Fruit fly (Drosophila melanogaster) whole organism, embryonic: ENCODE data around the gene CG43059.

Experiments
- Abd-B ChIP-seq: fragments of 200-800 bp; sonication (Bioruptor generic); optimal IDR thresholded peaks from 2 replicates; lab custom pipeline; 2018; ENCODE audit warnings: missing biosample characterization, mild to moderate bottlenecking, missing genetic modification characterization, moderate library complexity
- Ada2b ChIP-seq: fragments of 200-800 bp; sonication (Bioruptor generic); IDR thresholded peaks from 2 replicates; pipeline ENCODE4 v1.3.6; 2022; ENCODE audit warnings: missing biosample characterization, missing genetic modification characterization
- Atf-2 ChIP-seq: fragments of 200-800 bp; sonication (Bioruptor generic); optimal IDR thresholded peaks from 2 replicates; lab custom pipeline; 2016; ENCODE audit warnings: missing biosample characterization, missing genetic modification characterization
- B-H1 ChIP-seq: fragments of 200-800 bp; sonication (Bioruptor generic); IDR thresholded peaks from 3 replicates; pipeline ENCODE4 v1.3.6; 2022; ENCODE audit warnings: missing biosample characterization, missing genetic modification characterization
- C15 ChIP-seq: fragments of 200-800 bp; sonication (Bioruptor generic); IDR thresholded peaks from 3 replicates; pipeline ENCODE4 v1.3.6; 2022; ENCODE audit warnings: missing biosample characterization, missing genetic modification characterization
- CG10209 ChIP-seq: fragments of 200-800 bp; sonication (Bioruptor generic); optimal IDR thresholded peaks from 3 replicates; lab custom pipeline; 2017; ENCODE audit warnings: missing biosample characterization, mild to moderate bottlenecking, missing genetic modification characterization, missing genetic modification reagents
- CG10321 ChIP-seq: fragments of 200-800 bp; sonication (Bioruptor generic); IDR thresholded peaks from 2 replicates; pipeline ENCODE4 v1.3.6; 2022; ENCODE audit warnings: missing biosample characterization, missing genetic modification characterization
- CG11696 ChIP-seq: fragments of 200-800 bp; sonication (Bioruptor generic); IDR thresholded peaks from 2 replicates; pipeline ENCODE4 v1.3.6; 2022; ENCODE audit warnings: missing biosample characterization, missing genetic modification characterization
- CG12219 ChIP-seq: fragments of 200-800 bp; sonication (Bioruptor generic); optimal IDR thresholded peaks from 3 replicates; lab custom pipeline; 2018; ENCODE audit warnings: missing biosample characterization, mild to moderate bottlenecking, missing genetic modification characterization
- CG12236 ChIP-seq: fragments of 200-800 bp; sonication (Bioruptor generic); optimal IDR thresholded peaks from 2 replicates; lab custom pipeline; 2016; ENCODE audit warnings: missing biosample characterization, missing genetic modification characterization
- CG1529 ChIP-seq: fragments of 200-800 bp; sonication (Bioruptor generic); optimal IDR thresholded peaks from 3 replicates; lab custom pipeline; 2018; ENCODE audit warnings: missing biosample characterization, missing genetic modification characterization
- CG18262 ChIP-seq: fragments of 200-800 bp; optimal IDR thresholded peaks from 3 replicates; lab custom pipeline; 2019; ENCODE audit warnings: missing biosample characterization, mild to moderate bottlenecking, missing genetic modification characterization, moderate library complexity
- CG18619 ChIP-seq: fragments of 200-800 bp; sonication (Bioruptor generic); optimal IDR thresholded peaks from 3 replicates; lab custom pipeline; 2017; ENCODE audit warnings: missing biosample characterization, mild to moderate bottlenecking, missing genetic modification characterization
- CG2129 ChIP-seq: fragments of 200-800 bp; sonication (Bioruptor generic); IDR thresholded peaks from 2 replicates; pipeline ENCODE4 v1.3.6; 2022; ENCODE audit warnings: missing biosample characterization, missing genetic modification characterization; ENCODE audit not compliant: partially characterized antibody
- CG30403 ChIP-seq: fragments of 200-800 bp; sonication (Bioruptor generic); optimal IDR thresholded peaks from 3 replicates; lab custom pipeline; 2016; ENCODE audit warnings: missing biosample characterization, missing genetic modification characterization
- CG31224 ChIP-seq: fragments of 200-800 bp; sonication (Bioruptor generic); IDR thresholded peaks from 2 replicates; pipeline ENCODE4 v1.3.6; 2022; ENCODE audit warnings: missing biosample characterization, missing genetic modification characterization
- CG3726 ChIP-seq: fragments of 200-800 bp; sonication (Bioruptor generic); IDR thresholded peaks from 3 replicates; pipeline ENCODE4, ENCODE4 v1.3.6; 2022; ENCODE audit warnings: missing biosample characterization, missing genetic modification characterization
- CG4424 ChIP-seq: fragments of 200-800 bp; sonication (Bioruptor generic); optimal IDR thresholded peaks from 3 replicates; lab custom pipeline; 2016; ENCODE audit warnings: missing biosample characterization, missing genetic modification characterization
- CG7271 ChIP-seq: fragments of 200-800 bp; sonication (Bioruptor generic); optimal IDR thresholded peaks from 2 replicates; lab custom pipeline; 2018; ENCODE audit warnings: missing biosample characterization, mild to moderate bottlenecking, missing genetic modification characterization, moderate library complexity
- CG7839 ChIP-seq: fragments of 200-800 bp; sonication (Bioruptor generic); optimal IDR thresholded peaks from 3 replicates; lab custom pipeline; 2018; ENCODE audit warnings: missing biosample characterization, mild to moderate bottlenecking, missing genetic modification characterization, moderate library complexity
- CG7987 ChIP-seq: fragments of 200-800 bp; sonication (Bioruptor generic); optimal IDR thresholded peaks from 2 replicates; lab custom pipeline; 2018; ENCODE audit warnings: missing biosample characterization, mild to moderate bottlenecking, missing genetic modification characterization, moderate library complexity
- CG9817 ChIP-seq: fragments of 200-800 bp; sonication (Bioruptor generic); optimal IDR thresholded peaks from 2 replicates; lab custom pipeline; 2018; ENCODE audit warnings: missing biosample characterization, mild to moderate bottlenecking, missing genetic modification characterization, moderate library complexity
- CHES-1-like ChIP-seq: fragments of 200-800 bp; sonication (Bioruptor generic); optimal IDR thresholded peaks from 2 replicates; lab custom pipeline; 2016; ENCODE audit warnings: missing biosample characterization, missing genetic modification characterization
- Drgx ChIP-seq: fragments of 200-800 bp; sonication (Bioruptor generic); IDR thresholded peaks from 2 replicates; pipeline ENCODE4 v1.3.6; 2022; ENCODE audit warnings: missing biosample characterization, missing genetic modification characterization
- Hmx ChIP-seq: fragments of 200-800 bp; sonication (Bioruptor generic); optimal IDR thresholded peaks from 2 replicates; lab custom pipeline; 2016; ENCODE audit warnings: missing biosample characterization, missing genetic modification characterization
- Hr51 ChIP-seq, 2 experiments: fragments of 200-800 bp; sonication (Bioruptor generic); optimal IDR thresholded peaks; 2 replicates in 1 of 2; 3 replicates in 1 of 2; lab custom pipeline; 2016 to 2018; ENCODE audit warnings: missing biosample characterization in 2 of 2, missing genetic modification characterization in 2 of 2, mild to moderate bottlenecking in 1 of 2, moderate library complexity in 1 of 2
- Lpt ChIP-seq: fragments of >200 bp; optimal IDR thresholded peaks from 2 replicates; lab custom pipeline; 2018; ENCODE audit warnings: missing biosample characterization, missing genetic modification characterization
- Mes4 ChIP-seq: fragments of 200-800 bp; sonication (Bioruptor generic); optimal IDR thresholded peaks from 2 replicates; lab custom pipeline; 2016; ENCODE audit warnings: missing biosample characterization, missing genetic modification characterization
- Oaz ChIP-seq: fragments of 200-800 bp; sonication (Bioruptor generic); IDR thresholded peaks from 2 replicates; pipeline ENCODE4 v1.3.6; 2022; ENCODE audit warnings: missing biosample characterization, missing genetic modification characterization
- Optix ChIP-seq: fragments of 200-800 bp; sonication (Bioruptor generic); IDR thresholded peaks from 3 replicates; pipeline ENCODE4 v1.3.6; 2022; ENCODE audit warnings: missing biosample characterization, missing genetic modification characterization
- Spps ChIP-seq: fragments of 200-800 bp; sonication (Bioruptor generic); optimal IDR thresholded peaks from 2 replicates; lab custom pipeline; 2018; ENCODE audit warnings: missing biosample characterization, mild to moderate bottlenecking, missing genetic modification characterization
- TFAM ChIP-seq: fragments of 200-800 bp; sonication (Bioruptor generic); optimal IDR thresholded peaks from 2 replicates; lab custom pipeline; 2017; ENCODE audit warnings: missing biosample characterization, missing genetic modification characterization, inconsistent platforms
- br ChIP-seq: fragments of >200 bp; optimal IDR thresholded peaks from 2 replicates; lab custom pipeline; 2017
- danr ChIP-seq: fragments of 200-800 bp; sonication (Bioruptor generic); IDR thresholded peaks from 2 replicates; pipeline ENCODE4 v1.3.6; 2022; ENCODE audit warnings: missing biosample characterization, missing genetic modification characterization
- dati ChIP-seq: fragments of 200-800 bp; sonication (Bioruptor generic); IDR thresholded peaks from 2 replicates; pipeline ENCODE4 v1.3.6; 2022; ENCODE audit warnings: missing biosample characterization, missing genetic modification characterization
- dmrt99B ChIP-seq: fragments of 200-800 bp; sonication (Bioruptor generic); optimal IDR thresholded peaks from 2 replicates; lab custom pipeline; 2018; ENCODE audit warnings: missing biosample characterization, mild to moderate bottlenecking, missing genetic modification characterization, moderate library complexity
- fd64A ChIP-seq: fragments of 200-800 bp; sonication (Bioruptor generic); optimal IDR thresholded peaks from 3 replicates; lab custom pipeline; 2018; ENCODE audit warnings: missing biosample characterization, mild to moderate bottlenecking, missing genetic modification characterization
- fu2 ChIP-seq: fragments of 200-800 bp; sonication (Bioruptor generic); optimal IDR thresholded peaks from 2 replicates; lab custom pipeline; 2016; ENCODE audit warnings: missing biosample characterization, missing genetic modification characterization
- gcm ChIP-seq: fragments of 200-800 bp; sonication (Bioruptor generic); optimal IDR thresholded peaks from 2 replicates; lab custom pipeline; 2019; ENCODE audit warnings: missing biosample characterization, mild to moderate bottlenecking, missing genetic modification characterization, moderate library complexity
- gro ChIP-seq: fragments of 200-800 bp; sonication (Bioruptor generic); optimal IDR thresholded peaks from 2 replicates; lab custom pipeline; 2016; ENCODE audit warnings: missing biosample characterization, missing genetic modification characterization
- lola ChIP-seq, 3 experiments: fragments of >200 bp in 2 of 3; fragments of 200-800 bp in 1 of 3; sonication (Bioruptor generic) in 1 of 3; optimal IDR thresholded peaks; 2 replicates each; lab custom pipeline; 2017 to 2019; ENCODE audit warnings: missing biosample characterization in 3 of 3, missing genetic modification characterization in 3 of 3, mild to moderate bottlenecking in 1 of 3, moderate library complexity in 1 of 3
- luna ChIP-seq: fragments of 200-800 bp; sonication (Bioruptor generic); optimal IDR thresholded peaks from 2 replicates; lab custom pipeline; 2016; ENCODE audit warnings: missing biosample characterization, missing genetic modification characterization
- otp ChIP-seq: fragments of 200-800 bp; sonication (Bioruptor generic); IDR thresholded peaks from 3 replicates; pipeline ENCODE4, ENCODE4 v1.3.6; 2022; ENCODE audit warnings: missing biosample characterization, missing genetic modification characterization
- p53 ChIP-seq: fragments of 200-800 bp; sonication (Bioruptor generic); optimal IDR thresholded peaks from 2 replicates; lab custom pipeline; 2016; ENCODE audit warnings: missing biosample characterization, missing genetic modification characterization
- pum ChIP-seq: fragments of 200-800 bp; sonication (Bioruptor generic); optimal IDR thresholded peaks from 2 replicates; lab custom pipeline; 2016; ENCODE audit warnings: missing biosample characterization, missing genetic modification characterization
- sd ChIP-seq: fragments of 200-800 bp; sonication (Bioruptor generic); optimal IDR thresholded peaks from 3 replicates; lab custom pipeline; 2018; ENCODE audit warnings: missing biosample characterization, mild to moderate bottlenecking, missing genetic modification characterization, moderate library complexity
- sens ChIP-seq: fragments of 200-800 bp; sonication (Bioruptor generic); peaks from one replicate; lab custom pipeline; 2016; ENCODE audit warnings: missing biosample characterization, missing genetic modification characterization
- ssp ChIP-seq: fragments of 200-800 bp; sonication (Bioruptor generic); IDR thresholded peaks from 2 replicates; pipeline ENCODE4 v1.3.6; 2022; ENCODE audit warnings: missing biosample characterization, missing genetic modification characterization
- vfl ChIP-seq: fragments of 200-800 bp; sonication (Bioruptor generic); optimal IDR thresholded peaks from 2 replicates; lab custom pipeline; 2016; ENCODE audit warnings: missing biosample characterization, missing genetic modification characterization
- vvl ChIP-seq: fragments of 200-800 bp; sonication (Bioruptor generic); IDR thresholded peaks from 2 replicates; pipeline ENCODE4 v1.3.6; 2022; ENCODE audit warnings: missing biosample characterization, missing genetic modification characterization

CG43059 gene

DNA sequence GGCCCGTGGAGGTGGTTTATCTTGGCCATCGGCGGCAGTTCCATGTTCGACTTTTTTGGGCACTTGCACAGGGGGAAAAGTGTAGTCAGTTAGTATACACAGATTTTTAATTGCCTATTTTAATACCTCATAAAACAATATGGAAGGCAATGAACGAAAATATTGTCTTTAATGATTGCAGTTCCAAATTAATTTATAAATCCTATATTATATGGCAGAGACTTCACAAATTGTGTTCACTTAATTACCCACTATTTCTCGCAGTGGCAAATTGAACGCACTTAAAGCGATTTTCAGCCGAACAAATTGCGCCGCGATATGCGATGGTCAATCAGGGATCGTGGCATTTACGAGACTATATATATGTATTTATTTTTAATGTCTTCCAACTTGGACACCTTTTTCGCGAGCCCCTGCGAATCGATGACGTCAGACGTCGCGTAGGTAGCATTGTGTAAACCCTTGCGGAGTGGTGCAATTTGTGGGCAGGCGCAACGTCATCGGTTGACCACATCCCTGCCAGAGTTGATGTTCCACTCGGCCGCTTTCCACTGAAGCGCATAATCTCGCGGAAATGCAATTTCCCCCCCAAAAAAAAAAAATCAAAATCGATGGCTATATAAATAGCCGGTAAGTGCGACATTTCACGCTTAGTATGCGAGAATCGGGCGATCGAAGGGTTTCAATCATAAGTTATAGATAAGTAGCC lies 1.5 kb upstream of the CG43059 start, which contains the start of gene CG13670 (continued):
- TF ChIP-seq gcm (GFP tag; lab: Kevin White, UChicago) (no peak), CG10321 (GFP tag; lab: Robert Waterston, UW) (no peak), dmrt99B (peak; percentile 2), CG30403 (GFP tag; lab: Kevin White, UChicago) (no peak), CG11696 (no peak), C15 (GFP tag; lab: Robert Waterston, UW) (no peak), CG1529 (GFP tag; lab: Kevin White, UChicago) (no peak), CHES-1-like (GFP tag; lab: Kevin White, UChicago) (no peak), Hr51 (GFP tag; optimal IDR thresholded peaks at IDR 0.05; lab: Kevin White, UChicago) (peak in 1 of 2 experiments; percentile 1), Hmx (GFP tag; lab: Kevin White, UChicago) (no peak), p53 (GFP tag; lab: Kevin White, UChicago) (no peak), sd (no peak), gro (no peak), CG7839 (tag; lab: Kevin White, UChicago) (no peak), CG10209 (no peak), sens (peak; percentile 1), CG7987 (GFP tag; lab: Kevin White, UChicago) (no peak), CG18619 (GFP tag; lab: Kevin White, UChicago) (no peak), pum (no peak), Drgx (GFP tag; lab: Robert Waterston, UW) (peak; percentile 62), Ada2b (GFP tag; lab: Robert Waterston, UW) (0 out of 2 replicates have a peak, but pooled peaks have one; percentile 22), CG31224 (GFP tag; lab: Robert Waterston, UW) (no peak), CG12236 (GFP tag; lab: Kevin White, UChicago) (no peak), vfl (no peak), danr (no peak), br (no peak)

- TF ChIP-seq Optix (GFP tag; lab: Robert Waterston, UW) (no peak), fd64A (GFP tag; lab: Kevin White, UChicago) (no peak), Mes4 (GFP tag; lab: Kevin White, UChicago) (no peak), otp (GFP tag; lab: Robert Waterston, UW) (no peak), TFAM (GFP tag; lab: Kevin White, UChicago) (no peak), lola (GFP tag; optimal IDR thresholded peaks at IDR 0.05; lab: Kevin White, UChicago) (peak in 1 of 3 experiments; percentile 62), fu2 (GFP tag; lab: Kevin White, UChicago) (no peak), CG31224 (GFP tag; lab: Robert Waterston, UW) (peak; percentile 53), luna (no peak), CG2129 (no peak), dati (GFP tag; lab: Robert Waterston, UW) (no peak), ssp (GFP tag; lab: Robert Waterston, UW) (peak; percentile 74), CG7271 (tag; lab: Kevin White, UChicago) (peak; percentile 42), CG9817 (tag; lab: Kevin White, UChicago) (peak; percentile 75), Lpt (no peak), CHES-1-like (GFP tag; lab: Kevin White, UChicago) (peak; percentile 66), CG4424 (peak; percentile 60), Oaz (peak; percentile 31; the same call in 1 of the 2 replicates), Spps (tag; lab: Kevin White, UChicago) (peak; percentile 38), CG12236 (GFP tag; lab: Kevin White, UChicago) (no peak), CG18262 (tag; lab: Kevin White, UChicago) (peak; percentile 64), vvl (GFP tag; lab: Robert Waterston, UW) (peak; percentile 78), dmrt99B (peak; percentile 41), CG3726 (no peak), Atf-2 (GFP tag; lab: Kevin White, UChicago) (no peak), CG12219 (peak; percentile 33), Abd-B (peak; percentile 26), B-H1 (GFP tag; lab: Robert Waterston, UW) (no peak; the same call in 2 of the 3 replicates)
Observed at dm6 chr3L:8315141-8315816, 3.5 kb downstream of the CG43059 start, which contains the start of gene Cpsf6. Gene Cpsf6, minus strand, starts transcription at chr3L:8315502.
